Worm (Caenorhabditis elegans) whole organism, mixed stage, embryonic: Measurements from ENCODE around the gene C18H2.5.

Source experiments
- M03D4.4 ChIP-seq: sonication (generic microtip); optimal IDR thresholded peaks from 2 replicates; lab custom pipeline; 2017; ENCODE audit warnings: mild to moderate bottlenecking, missing genetic modification characterization, missing compliant biosample characterization
- bed-3 ChIP-seq: fragments of 200-800 bp; sonication (Bioruptor generic); optimal IDR thresholded peaks from 3 replicates; lab custom pipeline; 2018; ENCODE audit warnings: mild to moderate bottlenecking, missing genetic modification characterization, moderate library complexity, missing compliant biosample characterization
- blmp-1 ChIP-seq: fragments of 150-350 bp; optimal IDR thresholded peaks from 2 replicates; lab custom pipeline; 2014; ENCODE audit warnings: missing biosample characterization, missing genetic modification characterization
- ceh-39 ChIP-seq: fragments of 150-350 bp; optimal IDR thresholded peaks from 2 replicates; lab custom pipeline; 2014; ENCODE audit warnings: missing biosample characterization, missing genetic modification characterization
- ceh-43 ChIP-seq: fragments of 200-800 bp; sonication (Bioruptor generic); optimal IDR thresholded peaks from 2 replicates; lab custom pipeline; 2018; ENCODE audit warnings: mild to moderate bottlenecking, missing genetic modification characterization, moderate library complexity, missing compliant biosample characterization
- ceh-83 ChIP-seq: fragments of 200-800 bp; sonication (Bioruptor generic); optimal IDR thresholded peaks from 2 replicates; lab custom pipeline; 2018; ENCODE audit warnings: mild to moderate bottlenecking, missing genetic modification characterization, missing compliant biosample characterization
- ces-1 ChIP-seq: fragments of 150-350 bp; optimal IDR thresholded peaks from 2 replicates; lab custom pipeline; 2014; ENCODE audit warnings: missing biosample characterization, missing genetic modification reagents, missing genetic modification characterization
- cnd-1 ChIP-seq: fragments of 200-800 bp; sonication (Bioruptor generic); optimal IDR thresholded peaks from 2 replicates; lab custom pipeline; 2018; ENCODE audit warnings: mild to moderate bottlenecking, missing genetic modification characterization, missing compliant biosample characterization
- drap-1 ChIP-seq: fragments of 200-800 bp; sonication (Bioruptor generic); optimal IDR thresholded peaks from 3 replicates; lab custom pipeline; 2018; ENCODE audit warnings: mild to moderate bottlenecking, missing genetic modification characterization, missing compliant biosample characterization
- elt-1 ChIP-seq: sonication (generic microtip); optimal IDR thresholded peaks from 2 replicates; lab custom pipeline; 2017; ENCODE audit warnings: missing genetic modification characterization, mild to moderate bottlenecking, missing compliant biosample characterization, antibody characterized with exemption, moderate library complexity, borderline replicate concordance; ENCODE audit not compliant: insufficient read depth
- elt-3 ChIP-seq: fragments of 150-350 bp; optimal IDR thresholded peaks from 2 replicates; lab custom pipeline; 2014; ENCODE audit warnings: missing biosample characterization, missing genetic modification characterization
- flh-1 ChIP-seq: fragments of 200-800 bp; sonication (Bioruptor generic); optimal IDR thresholded peaks from 2 replicates; lab custom pipeline; 2018; ENCODE audit warnings: mild to moderate bottlenecking, missing genetic modification characterization, moderate library complexity, missing compliant biosample characterization
- ham-2 ChIP-seq: fragments of 200-800 bp; sonication (Bioruptor generic); optimal IDR thresholded peaks from 2 replicates; lab custom pipeline; 2018; ENCODE audit warnings: mild to moderate bottlenecking, missing genetic modification characterization, missing compliant biosample characterization
- hlh-1 ChIP-seq: fragments of 150-350 bp; optimal IDR thresholded peaks from 2 replicates; lab custom pipeline; 2014; ENCODE audit warnings: missing biosample characterization, missing genetic modification reagents, missing genetic modification characterization
- lin-13 ChIP-seq: fragments of 150-350 bp; optimal IDR thresholded peaks from 2 replicates; lab custom pipeline; 2014; ENCODE audit warnings: missing biosample characterization, missing genetic modification characterization
- lin-32 ChIP-seq: fragments of 200-800 bp; sonication (Bioruptor generic); optimal IDR thresholded peaks from 2 replicates; lab custom pipeline; 2018; ENCODE audit warnings: mild to moderate bottlenecking, missing genetic modification characterization, missing compliant biosample characterization
- lsy-2 ChIP-seq: fragments of 150-350 bp; optimal IDR thresholded peaks from 2 replicates; lab custom pipeline; 2014; ENCODE audit warnings: missing biosample characterization, missing genetic modification characterization
- mab-5 ChIP-seq: fragments of 150-350 bp; optimal IDR thresholded peaks from 2 replicates; lab custom pipeline; 2014; ENCODE audit warnings: missing biosample characterization, missing genetic modification characterization
- mep-1 ChIP-seq: fragments of 150-350 bp; optimal IDR thresholded peaks from 2 replicates; lab custom pipeline; 2017; ENCODE audit warnings: missing biosample characterization, missing genetic modification reagents, missing genetic modification characterization, inconsistent platforms
- mls-2 ChIP-seq: sonication (generic microtip); optimal IDR thresholded peaks from 2 replicates; lab custom pipeline; 2016; ENCODE audit warnings: mild to moderate bottlenecking, missing genetic modification characterization, moderate library complexity, missing compliant biosample characterization
- nhr-12 ChIP-seq: fragments of 150-350 bp; optimal IDR thresholded peaks from 2 replicates; lab custom pipeline; 2014; ENCODE audit warnings: missing biosample characterization, missing genetic modification characterization
- nhr-2 ChIP-seq: fragments of 150-350 bp; optimal IDR thresholded peaks from 2 replicates; lab custom pipeline; 2014; ENCODE audit warnings: missing biosample characterization, missing genetic modification characterization
- nhr-237 ChIP-seq: fragments of 150-350 bp; optimal IDR thresholded peaks from 2 replicates; lab custom pipeline; 2014; ENCODE audit warnings: missing biosample characterization, missing genetic modification characterization
- nhr-28 ChIP-seq: fragments of 150-350 bp; optimal IDR thresholded peaks from 2 replicates; lab custom pipeline; 2014; ENCODE audit warnings: missing biosample characterization, missing genetic modification characterization
- nhr-76 ChIP-seq: sonication (generic microtip); optimal IDR thresholded peaks from 2 replicates; lab custom pipeline; 2017; ENCODE audit warnings: missing biosample characterization, missing genetic modification characterization
- pha-4 ChIP-seq: fragments of 150-350 bp; optimal IDR thresholded peaks from 2 replicates; lab custom pipeline; 2018; ENCODE audit warnings: missing biosample characterization, missing genetic modification reagents, missing genetic modification characterization
- sem-2 ChIP-seq: fragments of 200-800 bp; sonication (Bioruptor generic); optimal IDR thresholded peaks from 2 replicates; lab custom pipeline; 2018; ENCODE audit warnings: mild to moderate bottlenecking, missing genetic modification characterization, missing compliant biosample characterization
- snpc-4 ChIP-seq: fragments of 150-350 bp; optimal IDR thresholded peaks from 2 replicates; lab custom pipeline; 2014; ENCODE audit warnings: missing biosample characterization, missing genetic modification characterization
- sptf-1 ChIP-seq: sonication (generic microtip); optimal IDR thresholded peaks from 2 replicates; lab custom pipeline; 2017; ENCODE audit warnings: mild to moderate bottlenecking, missing genetic modification characterization, moderate library complexity, missing compliant biosample characterization
- tbx-8 ChIP-seq: fragments of 200-800 bp; sonication (Bioruptor generic); optimal IDR thresholded peaks from 2 replicates; lab custom pipeline; 2018; ENCODE audit warnings: mild to moderate bottlenecking, missing genetic modification characterization, moderate library complexity, missing compliant biosample characterization
- unc-120 ChIP-seq: sonication (generic microtip); optimal IDR thresholded peaks from 2 replicates; lab custom pipeline; 2017; ENCODE audit warnings: missing genetic modification characterization, missing compliant biosample characterization; ENCODE audit not compliant: poor library complexity, severe bottlenecking
- unc-39 ChIP-seq: fragments of 150-350 bp; optimal IDR thresholded peaks from 2 replicates; lab custom pipeline; 2014; ENCODE audit warnings: missing biosample characterization, missing genetic modification characterization
- unc-62 ChIP-seq: fragments of 150-350 bp; optimal IDR thresholded peaks from 2 replicates; lab custom pipeline; 2014; ENCODE audit warnings: missing biosample characterization, missing genetic modification reagents, missing genetic modification characterization
- zip-8 ChIP-seq: fragments of 150-350 bp; optimal IDR thresholded peaks from 2 replicates; lab custom pipeline; 2014; ENCODE audit warnings: missing biosample characterization, missing genetic modification characterization
- ztf-11 ChIP-seq: fragments of 150-350 bp; optimal IDR thresholded peaks from 2 replicates; lab custom pipeline; 2014; ENCODE audit warnings: missing biosample characterization, missing genetic modification characterization

The C18H2.5 gene

ce11 chrIII:7731085-7731484, 36.9 kb upstream of the C18H2.5 start:
- TF ChIP-seq ceh-39 (tag; lab: Kevin White, UChicago) (no peak), lin-13 (tag; lab: Kevin White, UChicago) (no peak), nhr-12 (tag; lab: Kevin White, UChicago) (no peak), tbx-8 (GFP tag; lab: Kevin White, UChicago) (no peak), drap-1 (GFP tag; lab: Kevin White, UChicago) (no peak), ces-1 (GFP tag; lab: Kevin White, UChicago) (no peak), M03D4.4 (tag; lab: Kevin White, UChicago) (no peak), bed-3 (GFP tag; lab: Kevin White, UChicago) (no peak)
- TF ChIP-seq, all 35 proteins: peak for 0

ce11 chrIII:7730331-7730730, 36.2 kb upstream of the C18H2.5 start:
- TF ChIP-seq cnd-1 (tag; lab: Kevin White, UChicago): peak; percentile 68
- no peak for TF ChIP-seq unc-62
- TF ChIP-seq bed-3 (GFP tag; lab: Kevin White, UChicago): no peak

- no peak for TF ChIP-seq nhr-12 (tag; lab: Kevin White, UChicago)
- no peak for TF ChIP-seq ceh-39 (tag; lab: Kevin White, UChicago)
- peak; percentile 48 for TF ChIP-seq M03D4.4 (tag; lab: Kevin White, UChicago)
- TF ChIP-seq lin-32 (GFP tag; lab: Kevin White, UChicago): no peak
- no peak for TF ChIP-seq zip-8 (tag; lab: Kevin White, UChicago)
- peak; percentile 4 for TF ChIP-seq lin-13 (tag; lab: Kevin White, UChicago)
- no peak for TF ChIP-seq elt-1 (tag; lab: Kevin White, UChicago)
- TF ChIP-seq ceh-43 (GFP tag; lab: Kevin White, UChicago): no peak
- TF ChIP-seq drap-1 (GFP tag; lab: Kevin White, UChicago): peak; percentile 50
- TF ChIP-seq sptf-1 (tag; lab: Kevin White, UChicago): peak; percentile 68
- TF ChIP-seq mls-2 (tag; lab: Kevin White, UChicago): peak; percentile 22
- TF ChIP-seq nhr-2 (tag; lab: Kevin White, UChicago): no peak
- TF ChIP-seq ces-1 (GFP tag; lab: Kevin White, UChicago): peak; percentile 15
- no peak for TF ChIP-seq mep-1 (tag; lab: Kevin White, UChicago)
- no peak for TF ChIP-seq mab-5 (tag; lab: Kevin White, UChicago)
- TF ChIP-seq nhr-28: no peak
- TF ChIP-seq bed-3 (GFP tag; lab: Kevin White, UChicago): no peak
- peak; percentile 78 for TF ChIP-seq nhr-237 (tag; lab: Kevin White, UChicago)
- peak; percentile 60 for TF ChIP-seq ham-2
- TF ChIP-seq ceh-83: no peak
- no peak for TF ChIP-seq sem-2
- no peak for TF ChIP-seq lsy-2
- TF ChIP-seq pha-4 (tag; lab: Kevin White, UChicago): peak; percentile 66
- no peak for TF ChIP-seq ztf-11
- no peak for TF ChIP-seq blmp-1 (tag; lab: Kevin White, UChicago)
- TF ChIP-seq unc-120: peak; percentile 95
- no peak for TF ChIP-seq nhr-76 (tag; lab: Kevin White, UChicago)
- peak; percentile 76 for TF ChIP-seq hlh-1 (tag; lab: Kevin White, UChicago)
- TF ChIP-seq cnd-1 (tag; lab: Kevin White, UChicago): no peak
- no peak for TF ChIP-seq flh-1
- TF ChIP-seq snpc-4 (tag; lab: Kevin White, UChicago): no peak
- TF ChIP-seq unc-39 (tag; lab: Kevin White, UChicago): no peak
- TF ChIP-seq tbx-8 (GFP tag; lab: Kevin White, UChicago): no peak
- peak; percentile 90 for TF ChIP-seq unc-62
- TF ChIP-seq elt-3 (tag; lab: Kevin White, UChicago): no peak
Measured at ce11 chrIII:7729534-7730061, 35.4 kb upstream of the C18H2.5 start, which contains the start of gene ZK112.4. TSS of gene ZK112.4 (minus strand) at chrIII:7730011.

ce11 chrIII:7729062-7729461, 34.9 kb upstream of the C18H2.5 start:
- TF ChIP-seq mls-2 (tag; lab: Kevin White, UChicago) (no peak), mab-5 (tag; lab: Kevin White, UChicago) (no peak), unc-39 (tag; lab: Kevin White, UChicago) (no peak), drap-1 (GFP tag; lab: Kevin White, UChicago) (no peak), unc-62 (no peak), sem-2 (no peak), snpc-4 (tag; lab: Kevin White, UChicago) (no peak), ztf-11 (no peak), cnd-1 (tag; lab: Kevin White, UChicago) (no peak), ceh-39 (tag; lab: Kevin White, UChicago) (no peak), tbx-8 (GFP tag; lab: Kevin White, UChicago) (no peak)
